Fruit fly (Drosophila melanogaster): ENCODE results near the gene moi.

moi gene

dm6 chr3R:18243718-18244170 lies 11.6 kb upstream of the moi start (continued):
- TF ChIP-seq Mes4 (GFP tag; optimal IDR thresholded peaks at IDR 0.05) (no peak), CG4360 (GFP tag; IDR thresholded peaks at IDR 0.05) (no peak), CG9797 (GFP tag; optimal IDR thresholded peaks at IDR 0.05) (no peak), CG32532 (GFP tag; IDR thresholded peaks at IDR 0.05) (no peak), chif (GFP tag; optimal IDR thresholded peaks at IDR 0.05) (no peak), maf-S (GFP tag; optimal IDR thresholded peaks at IDR 0.05) (peak; percentile 13), CG9609 (GFP tag; optimal IDR thresholded peaks at IDR 0.05) (no peak), bowl (GFP tag; IDR thresholded peaks at IDR 0.05) (no peak), en (GFP tag; optimal IDR thresholded peaks at IDR 0.05) (no peak), CG2712 (tag; optimal IDR thresholded peaks at IDR 0.05) (no peak), ERR (GFP tag; optimal IDR thresholded peaks at IDR 0.05) (no peak), eyg (GFP tag; optimal IDR thresholded peaks at IDR 0.05) (no peak), H2.0 (GFP tag; IDR thresholded peaks at IDR 0.05) (no peak), B-H1 (GFP tag; IDR thresholded peaks at IDR 0.05) (no peak; the same call in 2 of the 3 replicates), tx (GFP tag; optimal IDR thresholded peaks at IDR 0.05) (no peak), CG13424 (tag; optimal IDR thresholded peaks at IDR 0.05) (no peak), Hr3 (GFP tag; optimal IDR thresholded peaks at IDR 0.05) (no peak), hth (optimal IDR thresholded peaks at IDR 0.05) (no peak), CG10959 (GFP tag; IDR thresholded peaks at IDR 0.05) (no peak), ftz-f1 (GFP tag; optimal IDR thresholded peaks at IDR 0.05) (no peak), Gsc (GFP tag; IDR thresholded peaks at IDR 0.05) (no peak), CG11695 (GFP tag; IDR thresholded peaks at IDR 0.05) (no peak), Spps (tag; optimal IDR thresholded peaks at IDR 0.05) (no peak), D19A (tag; optimal IDR thresholded peaks at IDR 0.05) (no peak), phol (tag; optimal IDR thresholded peaks at IDR 0.05) (no peak), usp (GFP tag; optimal IDR thresholded peaks at IDR 0.05) (no peak), NC2α (GFP tag; optimal IDR thresholded peaks at IDR 0.05) (no peak), Dbx (GFP tag; IDR thresholded peaks at IDR 0.05) (peak; percentile 49; the same call in 1 of the 3 replicates), CG7786 (GFP tag; optimal IDR thresholded peaks at IDR 0.05) (no peak), CG12391 (tag; optimal IDR thresholded peaks at IDR 0.05) (no peak), Dip2 (GFP tag; IDR thresholded peaks at IDR 0.05) (no peak), amos (GFP tag; IDR thresholded peaks at IDR 0.05; ENCODE audit: partially characterized antibody) (no peak), gem (tag; optimal IDR thresholded peaks at IDR 0.05) (no peak), kah (GFP tag; optimal IDR thresholded peaks at IDR 0.05) (no peak), Usf (GFP tag; optimal IDR thresholded peaks at IDR 0.05) (no peak), CG31388 (GFP tag; optimal IDR thresholded peaks at IDR 0.05) (no peak), nerfin-2 (GFP tag; IDR thresholded peaks at IDR 0.05; ENCODE audit: partially characterized antibody) (no peak), CG10431 (GFP tag; optimal IDR thresholded peaks at IDR 0.05) (no peak), dan (GFP tag; IDR thresholded peaks at IDR 0.05) (no peak), gcm2 (GFP tag; optimal IDR thresholded peaks at IDR 0.05) (no peak), Kr (GFP tag; optimal IDR thresholded peaks at IDR 0.05) (no peak), Taf1 (GFP tag; IDR thresholded peaks at IDR 0.05) (no peak), ems (GFP tag; optimal IDR thresholded peaks at IDR 0.05) (peak; percentile 39), Ptx1 (GFP tag; IDR thresholded peaks at IDR 0.05) (no peak), br (optimal IDR thresholded peaks at IDR 0.05) (no peak), dmrt11E (tag; optimal IDR thresholded peaks at IDR 0.05) (no peak), CG8765 (GFP tag; IDR thresholded peaks at IDR 0.05) (no peak), Oaz (GFP tag; IDR thresholded peaks at IDR 0.05) (no peak), CG4820 (GFP tag; optimal IDR thresholded peaks at IDR 0.05) (no peak), NFAT (GFP tag; IDR thresholded peaks at IDR 0.05) (no peak), vfl (GFP tag; optimal IDR thresholded peaks at IDR 0.05) (peak; percentile 24), CG10274 (GFP tag; optimal IDR thresholded peaks at IDR 0.05) (no peak), slp2 (GFP tag; optimal IDR thresholded peaks at IDR 0.05) (no peak), CG12942 (GFP tag; optimal IDR thresholded peaks at IDR 0.05) (no peak), org-1 (GFP tag; optimal IDR thresholded peaks at IDR 0.05) (no peak)

Measured in whole organism, embryonic.